Worm (Caenorhabditis elegans): ENCODE measurements around the gene cas-1.

DNA sequence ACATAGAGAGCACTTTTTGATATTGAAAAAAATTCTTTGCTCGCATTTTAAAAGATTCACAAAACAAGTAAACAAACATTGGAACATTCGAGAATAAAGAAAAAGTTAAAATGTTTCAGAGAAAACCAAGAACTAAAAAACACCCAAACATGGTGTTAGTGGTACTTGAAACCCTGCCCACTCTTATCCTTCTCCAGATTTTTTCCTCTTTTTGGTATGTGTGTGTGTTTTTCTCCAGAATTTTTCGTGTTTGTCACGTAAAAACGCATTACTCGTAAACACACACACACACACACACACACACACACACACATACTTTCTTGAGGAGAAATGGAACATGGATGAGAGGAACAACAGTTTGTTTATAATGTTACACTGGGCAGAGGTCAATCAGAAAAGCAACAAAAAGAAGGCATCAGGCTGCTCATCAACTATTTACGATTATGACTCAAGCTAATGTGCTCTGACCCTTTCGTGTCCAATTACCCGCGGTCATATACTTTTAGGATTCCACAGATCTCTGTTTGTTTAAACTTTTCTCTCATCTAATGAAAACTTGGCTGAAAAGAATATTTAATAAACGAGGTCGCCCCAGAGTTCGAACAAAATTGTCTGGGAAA lies 41.2 kb downstream of the cas-1 start:
- TF ChIP-seq klf-2 (GFP tag; conservative IDR thresholded peaks at IDR 0.05) (no peak), flt-1 (GFP tag; IDR thresholded peaks at IDR 0.05) (no peak), tab-1 (GFP tag; IDR thresholded peaks at IDR 0.05) (no peak), ztf-23 (GFP tag; IDR thresholded peaks at IDR 0.05) (no peak)

Measured in whole organism, midembryonic.